Fruit fly (Drosophila melanogaster) whole organism, embryonic: ENCODE measurements around the gene CG11997.

Source experiments
- Awh ChIP-seq: fragments of 200-800 bp; sonication (Bioruptor generic); IDR thresholded peaks from 2 replicates; pipeline ENCODE4, ENCODE4 v1.3.6; 2022; ENCODE audit warnings: missing biosample characterization, missing genetic modification characterization
- Bdp1 ChIP-seq: fragments of 200-800 bp; sonication (Bioruptor generic); optimal IDR thresholded peaks from 3 replicates; lab custom pipeline; 2016; ENCODE audit warnings: missing biosample characterization, missing genetic modification characterization
- CG10366 ChIP-seq: fragments of 200-800 bp; sonication (Bioruptor generic); IDR thresholded peaks from 2 replicates; pipeline ENCODE4 v1.3.6; 2022; ENCODE audit warnings: missing biosample characterization, missing genetic modification characterization
- CG11093 ChIP-seq: fragments of 200-800 bp; sonication (Bioruptor generic); IDR thresholded peaks from 3 replicates; pipeline ENCODE4 v1.3.6; 2022; ENCODE audit warnings: missing biosample characterization, missing genetic modification characterization
- CG11560 ChIP-seq: fragments of 200-800 bp; sonication (Bioruptor generic); IDR thresholded peaks from 3 replicates; pipeline ENCODE4 v1.3.6; 2022; ENCODE audit warnings: missing biosample characterization, missing genetic modification characterization
- CG13123 ChIP-seq: fragments of 200-800 bp; sonication (Bioruptor generic); optimal IDR thresholded peaks from 2 replicates; lab custom pipeline; 2016; ENCODE audit warnings: missing biosample characterization, missing genetic modification characterization
- CG13287 ChIP-seq: fragments of 200-800 bp; sonication (Bioruptor generic); IDR thresholded peaks from 2 replicates; pipeline ENCODE4 v1.3.6; 2022; ENCODE audit warnings: missing biosample characterization, missing genetic modification characterization; ENCODE audit not compliant: partially characterized antibody
- CG13894 ChIP-seq: fragments of 200-800 bp; sonication (Bioruptor generic); optimal IDR thresholded peaks from 3 replicates; lab custom pipeline; 2018; ENCODE audit warnings: missing biosample characterization, mild to moderate bottlenecking, missing genetic modification characterization, moderate library complexity
- CG14441 ChIP-seq: fragments of 200-800 bp; sonication (Bioruptor generic); IDR thresholded peaks from 2 replicates; pipeline ENCODE4 v1.3.6; 2022; ENCODE audit warnings: missing biosample characterization, missing genetic modification characterization
- CG15073 ChIP-seq: fragments of 200-800 bp; sonication (Bioruptor generic); optimal IDR thresholded peaks from 2 replicates; lab custom pipeline; 2016; ENCODE audit warnings: missing biosample characterization, missing genetic modification characterization
- CG16863 ChIP-seq: fragments of 200-800 bp; sonication (Bioruptor generic); optimal IDR thresholded peaks from 3 replicates; lab custom pipeline; 2016; ENCODE audit warnings: missing biosample characterization, missing genetic modification characterization
- CG17186 ChIP-seq: fragments of 200-800 bp; sonication (Bioruptor generic); optimal IDR thresholded peaks from 3 replicates; lab custom pipeline; 2017; ENCODE audit warnings: missing biosample characterization, missing genetic modification reagents, missing genetic modification characterization
- CG17385 ChIP-seq: fragments of 200-800 bp; sonication (Bioruptor generic); optimal IDR thresholded peaks from 3 replicates; lab custom pipeline; 2018; ENCODE audit warnings: missing biosample characterization, mild to moderate bottlenecking, missing genetic modification characterization
- CG18262 ChIP-seq: fragments of 200-800 bp; optimal IDR thresholded peaks from 3 replicates; lab custom pipeline; 2019; ENCODE audit warnings: missing biosample characterization, mild to moderate bottlenecking, missing genetic modification characterization, moderate library complexity
- CG2120 ChIP-seq: fragments of 200-800 bp; sonication (Bioruptor generic); optimal IDR thresholded peaks from 3 replicates; lab custom pipeline; 2016; ENCODE audit warnings: missing biosample characterization, missing genetic modification characterization
- CG2129 ChIP-seq: fragments of 200-800 bp; sonication (Bioruptor generic); IDR thresholded peaks from 2 replicates; pipeline ENCODE4 v1.3.6; 2022; ENCODE audit warnings: missing biosample characterization, missing genetic modification characterization; ENCODE audit not compliant: partially characterized antibody
- CG3065 ChIP-seq: fragments of 200-800 bp; sonication (Bioruptor generic); optimal IDR thresholded peaks from 2 replicates; lab custom pipeline; 2016; ENCODE audit warnings: missing biosample characterization, missing genetic modification characterization
- CG3838 ChIP-seq: fragments of 200-800 bp; sonication (Bioruptor generic); optimal IDR thresholded peaks from 3 replicates; lab custom pipeline; 2016; ENCODE audit warnings: missing biosample characterization, missing genetic modification characterization
- CG43689 ChIP-seq: fragments of 200-800 bp; sonication (Bioruptor generic); IDR thresholded peaks from 2 replicates; pipeline ENCODE4 v1.3.6; 2022; ENCODE audit warnings: missing biosample characterization, missing genetic modification characterization
- CG6791 ChIP-seq: fragments of 200-800 bp; sonication (Bioruptor generic); IDR thresholded peaks from 3 replicates; pipeline ENCODE4 v1.3.6; 2022; ENCODE audit warnings: missing biosample characterization, missing genetic modification characterization; ENCODE audit not compliant: partially characterized antibody
- CG8290 ChIP-seq, 3 experiments: fragments of 200-800 bp; sonication (Bioruptor generic); optimal IDR thresholded peaks; 2 replicates each; lab custom pipeline; 2016 to 2019; ENCODE audit warnings: missing biosample characterization in 3 of 3, missing genetic modification characterization in 3 of 3, mild to moderate bottlenecking in 2 of 3, moderate library complexity in 1 of 3
- CG9215 ChIP-seq: fragments of 200-800 bp; sonication (Bioruptor generic); IDR thresholded peaks from 2 replicates; pipeline ENCODE4 v1.3.6; 2022; ENCODE audit warnings: missing biosample characterization, missing genetic modification characterization
- CG9727 ChIP-seq: fragments of 200-800 bp; sonication (Bioruptor generic); optimal IDR thresholded peaks from 3 replicates; lab custom pipeline; 2017; ENCODE audit warnings: missing biosample characterization, mild to moderate bottlenecking, missing genetic modification characterization
- Dll ChIP-seq: fragments of 200-800 bp; sonication (Bioruptor generic); IDR thresholded peaks from 4 replicates; pipeline ENCODE4 v1.3.6; 2022; ENCODE audit warnings: missing biosample characterization, missing genetic modification characterization; ENCODE audit not compliant: partially characterized antibody
- ERR ChIP-seq: fragments of 200-800 bp; sonication (Bioruptor generic); optimal IDR thresholded peaks from 2 replicates; lab custom pipeline; 2016; ENCODE audit warnings: missing biosample characterization, missing genetic modification characterization
- Ets97D ChIP-seq: fragments of 200-800 bp; sonication (Bioruptor generic); optimal IDR thresholded peaks from 3 replicates; lab custom pipeline; 2016; ENCODE audit warnings: missing biosample characterization, missing genetic modification characterization
- Hr39 ChIP-seq: fragments of >200 bp; optimal IDR thresholded peaks from 2 replicates; lab custom pipeline; 2017
- Hsf ChIP-seq: fragments of 200-800 bp; sonication (Bioruptor generic); optimal IDR thresholded peaks from 3 replicates; lab custom pipeline; 2016; ENCODE audit warnings: missing biosample characterization, missing genetic modification characterization
- Lhr ChIP-seq: fragments of 200-800 bp; sonication (Bioruptor generic); optimal IDR thresholded peaks from 3 replicates; lab custom pipeline; 2017; ENCODE audit warnings: mild to moderate bottlenecking, missing biosample characterization, missing genetic modification reagents, missing genetic modification characterization
- Mrtf ChIP-seq: fragments of 200-800 bp; sonication (Bioruptor generic); IDR thresholded peaks from 3 replicates; pipeline ENCODE4 v1.3.6; 2022; ENCODE audit warnings: missing biosample characterization, missing genetic modification characterization
- Neu2 ChIP-seq: fragments of 200-800 bp; sonication (Bioruptor generic); optimal IDR thresholded peaks from 3 replicates; lab custom pipeline; 2016; ENCODE audit warnings: missing biosample characterization, missing genetic modification characterization, borderline replicate concordance
- PHDP ChIP-seq: fragments of 200-800 bp; sonication (Bioruptor generic); optimal IDR thresholded peaks from 3 replicates; lab custom pipeline; 2018; ENCODE audit warnings: missing biosample characterization, mild to moderate bottlenecking, missing genetic modification characterization, moderate library complexity
- Sox100B ChIP-seq: fragments of 200-800 bp; sonication (Bioruptor generic); optimal IDR thresholded peaks from 3 replicates; lab custom pipeline; 2018; ENCODE audit warnings: missing biosample characterization, mild to moderate bottlenecking, missing genetic modification characterization
- Ssrp ChIP-seq: fragments of 200-800 bp; sonication (Bioruptor generic); optimal IDR thresholded peaks from 2 replicates; lab custom pipeline; 2018; ENCODE audit warnings: missing biosample characterization, mild to moderate bottlenecking, missing genetic modification characterization, moderate library complexity
- cad ChIP-seq: fragments of >200 bp; optimal IDR thresholded peaks from 2 replicates; lab custom pipeline; 2017; ENCODE audit warnings: missing biosample characterization, missing genetic modification characterization
- chm ChIP-seq: fragments of 200-800 bp; sonication (Bioruptor generic); IDR thresholded peaks from 2 replicates; pipeline ENCODE4 v1.3.6; 2022; ENCODE audit warnings: missing biosample characterization, missing genetic modification characterization
- chn ChIP-seq: fragments of 200-800 bp; sonication (Bioruptor generic); optimal IDR thresholded peaks from 2 replicates; lab custom pipeline; 2016; ENCODE audit warnings: missing biosample characterization, missing genetic modification characterization
- crp ChIP-seq, 2 experiments: fragments of 200-800 bp; sonication (Bioruptor generic); optimal IDR thresholded peaks; 2 replicates in 1 of 2; 3 replicates in 1 of 2; lab custom pipeline; 2017; ENCODE audit warnings: missing biosample characterization in 2 of 2, missing genetic modification characterization in 2 of 2, mild to moderate bottlenecking in 1 of 2, moderate library complexity in 1 of 2
- fu2 ChIP-seq: fragments of 200-800 bp; sonication (Bioruptor generic); optimal IDR thresholded peaks from 2 replicates; lab custom pipeline; 2016; ENCODE audit warnings: missing biosample characterization, missing genetic modification characterization
- grau ChIP-seq: fragments of 200-800 bp; optimal IDR thresholded peaks from 3 replicates; lab custom pipeline; 2019; ENCODE audit warnings: missing biosample characterization, mild to moderate bottlenecking, missing genetic modification characterization, moderate library complexity
- grn ChIP-seq: fragments of 200-800 bp; sonication (Bioruptor generic); optimal IDR thresholded peaks from 3 replicates; lab custom pipeline; 2017; ENCODE audit warnings: missing biosample characterization, missing genetic modification characterization
- gsb-n ChIP-seq: fragments of 200-800 bp; sonication (Bioruptor generic); optimal IDR thresholded peaks from 3 replicates; lab custom pipeline; 2018; ENCODE audit warnings: missing biosample characterization, mild to moderate bottlenecking, missing genetic modification characterization
- gt ChIP-seq: fragments of 200-800 bp; sonication (Bioruptor generic); IDR thresholded peaks from 2 replicates; pipeline ENCODE4 v1.3.6; 2022; ENCODE audit warnings: missing biosample characterization, missing genetic modification characterization
- ind ChIP-seq: fragments of 200-800 bp; sonication (Bioruptor generic); optimal IDR thresholded peaks from 3 replicates; lab custom pipeline; 2016; ENCODE audit warnings: missing biosample characterization, missing genetic modification characterization
- insv ChIP-seq, 2 experiments: fragments of 200-800 bp; sonication (Bioruptor generic); optimal IDR thresholded peaks; 3 replicates each; lab custom pipeline; 2016 to 2018; ENCODE audit warnings: missing biosample characterization in 2 of 2, missing genetic modification characterization in 2 of 2
- jigr1 ChIP-seq: fragments of 200-800 bp; sonication (Bioruptor generic); IDR thresholded peaks from 3 replicates; pipeline ENCODE4 v1.3.6; 2022; ENCODE audit warnings: missing biosample characterization, missing genetic modification characterization
- nerfin-1 ChIP-seq: fragments of 200-800 bp; sonication (Bioruptor generic); optimal IDR thresholded peaks from 3 replicates; lab custom pipeline; 2019; ENCODE audit warnings: missing biosample characterization, mild to moderate bottlenecking, missing genetic modification characterization, moderate library complexity
- pb ChIP-seq: fragments of 200-800 bp; sonication (Bioruptor generic); optimal IDR thresholded peaks from 3 replicates; lab custom pipeline; 2016; ENCODE audit warnings: missing biosample characterization, missing genetic modification characterization
- pho ChIP-seq: fragments of 200-800 bp; sonication (Bioruptor generic); optimal IDR thresholded peaks from 2 replicates; lab custom pipeline; 2016; ENCODE audit warnings: missing biosample characterization, missing genetic modification characterization
- vvl ChIP-seq: fragments of 200-800 bp; sonication (Bioruptor generic); IDR thresholded peaks from 2 replicates; pipeline ENCODE4 v1.3.6; 2022; ENCODE audit warnings: missing biosample characterization, missing genetic modification characterization

CG11997 gene

DNA sequence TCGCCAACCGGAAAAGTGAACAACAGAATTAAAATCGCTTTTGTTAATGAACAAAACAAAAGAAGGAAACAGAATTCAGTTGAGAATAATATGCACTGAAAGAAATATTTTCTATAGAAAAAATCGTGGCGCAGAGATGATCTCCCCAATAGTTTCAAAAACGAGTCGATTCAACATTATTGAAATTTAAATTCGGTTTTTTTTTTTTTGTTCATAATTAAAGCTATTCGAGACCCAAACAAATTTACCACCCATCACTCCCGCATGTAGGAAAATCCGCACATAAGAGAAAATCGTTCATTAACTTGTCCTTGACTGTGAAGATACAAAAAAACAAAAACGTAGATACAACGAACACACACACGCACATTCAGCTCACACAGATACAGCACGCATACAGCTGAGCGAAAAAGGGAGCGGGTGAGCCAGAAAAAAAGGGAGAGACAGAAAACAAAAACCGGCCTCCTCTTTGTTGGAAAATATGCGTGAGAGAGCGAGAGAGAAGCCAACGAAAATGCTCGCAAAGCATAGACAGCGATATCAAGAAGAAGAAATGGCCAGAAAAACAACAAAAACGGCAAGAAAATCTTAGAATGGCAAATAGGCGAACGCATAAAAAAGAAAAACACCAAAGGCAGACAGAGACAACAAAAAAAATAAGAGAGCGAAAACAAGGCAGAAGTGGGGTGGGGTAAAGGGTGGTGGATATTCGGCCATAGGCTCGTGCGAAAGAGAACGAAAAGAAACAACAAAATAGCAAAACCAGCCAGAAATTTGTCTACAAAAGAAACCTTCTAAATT lies 42.9 kb downstream of the CG11997 start (continued):
- TF ChIP-seq chn (GFP tag; lab: Kevin White, UChicago) (peak; percentile 31), pb (peak; percentile 12), CG17186 (no peak), Sox100B (GFP tag; lab: Kevin White, UChicago) (peak; percentile 4), Bdp1 (GFP tag; lab: Kevin White, UChicago) (no peak), CG11093 (no peak), chm (no peak), vvl (GFP tag; lab: Robert Waterston, UW) (peak; percentile 59), CG11560 (tag; lab: Robert Waterston, UW) (no peak), ind (peak; percentile 28), insv (GFP tag; optimal IDR thresholded peaks at IDR 0.05; lab: Kevin White, UChicago) (peak in 1 of 2 experiments; percentile 20), CG18262 (tag; lab: Kevin White, UChicago) (peak; percentile 4), nerfin-1 (tag; lab: Kevin White, UChicago) (no peak), CG15073 (GFP tag; lab: Kevin White, UChicago) (peak; percentile 1), PHDP (peak; percentile 59), CG43689 (no peak), grn (GFP tag; lab: Kevin White, UChicago) (no peak), pho (GFP tag; lab: Kevin White, UChicago) (peak; percentile 38), Neu2 (GFP tag; lab: Kevin White, UChicago) (no peak), CG13287 (GFP tag; lab: Robert Waterston, UW) (peak; percentile 60), CG8290 (GFP tag; optimal IDR thresholded peaks at IDR 0.05; lab: Kevin White, UChicago) (no peak), CG8290 (tag; optimal IDR thresholded peaks at IDR 0.05; lab: Kevin White, UChicago) (no peak), gsb-n (tag; lab: Kevin White, UChicago) (no peak), Hsf (peak; percentile 48), Awh (GFP tag; lab: Robert Waterston, UW) (no peak), Hr39 (lab: Kevin White, UChicago) (no peak), crp (GFP tag; optimal IDR thresholded peaks at IDR 0.05; lab: Kevin White, UChicago) (no peak), Ets97D (GFP tag; lab: Kevin White, UChicago) (no peak), Ssrp (no peak), Lhr (GFP tag; lab: Kevin White, UChicago) (no peak), CG3838 (GFP tag; lab: Kevin White, UChicago) (no peak), Mrtf (no peak), CG2120 (GFP tag; lab: Kevin White, UChicago) (peak; percentile 84), CG9215 (no peak), CG13123 (GFP tag; lab: Kevin White, UChicago) (no peak), ERR (no peak), gt (no peak), CG14441 (GFP tag; lab: Robert Waterston, UW) (peak; percentile 45; the same call in 1 of the 2 replicates), CG2129 (GFP tag; lab: Robert Waterston, UW) (no peak), cad (no peak), fu2 (GFP tag; lab: Kevin White, UChicago) (peak; percentile 14), grau (tag; lab: Kevin White, UChicago) (peak; percentile 41), CG10366 (GFP tag; lab: Robert Waterston, UW) (peak; percentile 30; the same call in 1 of the 2 replicates), CG16863 (GFP tag; lab: Kevin White, UChicago) (no peak), CG3065 (no peak), jigr1 (GFP tag; lab: Robert Waterston, UW) (no peak), CG6791 (GFP tag; lab: Robert Waterston, UW) (no peak), CG17385 (GFP tag; lab: Kevin White, UChicago) (peak; percentile 93), CG9727 (GFP tag; lab: Kevin White, UChicago) (peak; percentile 33), CG13894 (tag; lab: Kevin White, UChicago) (no peak), Dll (GFP tag; lab: Robert Waterston, UW) (no peak)
